Fruit fly (Drosophila melanogaster) whole organism, embryonic: Measurements from ENCODE around the gene CG3301.

Experiments used
- CG10431 ChIP-seq: fragments of 200-800 bp; sonication (Bioruptor generic); optimal IDR thresholded peaks from 3 replicates; lab custom pipeline; 2018; ENCODE audit warnings: missing biosample characterization, mild to moderate bottlenecking, missing genetic modification characterization
- CG13624 ChIP-seq: fragments of 200-800 bp; sonication (Bioruptor generic); optimal IDR thresholded peaks from 2 replicates; lab custom pipeline; 2016; ENCODE audit warnings: missing biosample characterization, missing genetic modification characterization
- CG14710 ChIP-seq: fragments of 200-800 bp; sonication (Bioruptor generic); optimal IDR thresholded peaks from 3 replicates; lab custom pipeline; 2019; ENCODE audit warnings: missing biosample characterization, mild to moderate bottlenecking, missing genetic modification characterization, moderate library complexity
- CG15479 ChIP-seq: fragments of 200-800 bp; sonication (Bioruptor generic); optimal IDR thresholded peaks from 3 replicates; lab custom pipeline; 2019; ENCODE audit warnings: missing biosample characterization, mild to moderate bottlenecking, missing genetic modification characterization, moderate library complexity
- CG1647 ChIP-seq: fragments of 200-800 bp; sonication (Bioruptor generic); optimal IDR thresholded peaks from 3 replicates; lab custom pipeline; 2016; ENCODE audit warnings: missing biosample characterization, missing genetic modification characterization
- CG17612 ChIP-seq: fragments of 200-800 bp; sonication (Bioruptor generic); IDR thresholded peaks from 2 replicates; pipeline ENCODE4 v1.3.6; 2022; ENCODE audit warnings: missing biosample characterization, missing genetic modification characterization
- CG18619 ChIP-seq: fragments of 200-800 bp; sonication (Bioruptor generic); optimal IDR thresholded peaks from 3 replicates; lab custom pipeline; 2017; ENCODE audit warnings: missing biosample characterization, mild to moderate bottlenecking, missing genetic modification characterization
- CG2678 ChIP-seq: fragments of 200-800 bp; sonication (Bioruptor generic); optimal IDR thresholded peaks from 3 replicates; lab custom pipeline; 2019; ENCODE audit warnings: missing biosample characterization, mild to moderate bottlenecking, missing genetic modification characterization, moderate library complexity
- CG30431 ChIP-seq: fragments of 200-800 bp; sonication (Bioruptor generic); optimal IDR thresholded peaks from 2 replicates; lab custom pipeline; 2017; ENCODE audit warnings: missing biosample characterization, missing genetic modification characterization
- CG3065 ChIP-seq: fragments of 200-800 bp; sonication (Bioruptor generic); optimal IDR thresholded peaks from 2 replicates; lab custom pipeline; 2016; ENCODE audit warnings: missing biosample characterization, missing genetic modification characterization
- CG31224 ChIP-seq: fragments of 200-800 bp; sonication (Bioruptor generic); IDR thresholded peaks from 2 replicates; pipeline ENCODE4 v1.3.6; 2022; ENCODE audit warnings: missing biosample characterization, missing genetic modification characterization
- CG31365 ChIP-seq: fragments of 200-800 bp; sonication (Bioruptor generic); optimal IDR thresholded peaks from 2 replicates; lab custom pipeline; 2018; ENCODE audit warnings: missing biosample characterization, mild to moderate bottlenecking, missing genetic modification characterization
- CG31441 ChIP-seq: fragments of 200-800 bp; sonication (Bioruptor generic); IDR thresholded peaks from 2 replicates; pipeline ENCODE4 v1.3.6; 2022; ENCODE audit warnings: missing biosample characterization, missing genetic modification characterization
- CG32767 ChIP-seq: fragments of 200-800 bp; sonication (Bioruptor generic); IDR thresholded peaks from 2 replicates; pipeline ENCODE4 v1.3.6; 2022; ENCODE audit warnings: missing biosample characterization, missing genetic modification characterization
- CG3995 ChIP-seq: fragments of 200-800 bp; sonication (Bioruptor generic); optimal IDR thresholded peaks from 3 replicates; lab custom pipeline; 2016; ENCODE audit warnings: missing biosample characterization, missing genetic modification characterization
- CG43689 ChIP-seq: fragments of 200-800 bp; sonication (Bioruptor generic); IDR thresholded peaks from 2 replicates; pipeline ENCODE4 v1.3.6; 2022; ENCODE audit warnings: missing biosample characterization, missing genetic modification characterization
- CG4404 ChIP-seq: fragments of 200-800 bp; sonication (Bioruptor generic); IDR thresholded peaks from 2 replicates; pipeline ENCODE4 v1.3.6; 2022; ENCODE audit warnings: missing biosample characterization, missing genetic modification characterization
- CG4730 ChIP-seq: fragments of 200-800 bp; sonication (Bioruptor generic); IDR thresholded peaks from 2 replicates; pipeline ENCODE4 v1.3.6; 2022; ENCODE audit warnings: missing biosample characterization, missing genetic modification characterization
- CG7928 ChIP-seq: fragments of 200-800 bp; sonication (Bioruptor generic); optimal IDR thresholded peaks from 2 replicates; lab custom pipeline; 2017; ENCODE audit warnings: missing biosample characterization, mild to moderate bottlenecking, missing genetic modification characterization
- CG9215 ChIP-seq: fragments of 200-800 bp; sonication (Bioruptor generic); IDR thresholded peaks from 2 replicates; pipeline ENCODE4 v1.3.6; 2022; ENCODE audit warnings: missing biosample characterization, missing genetic modification characterization
- Dek ChIP-seq: fragments of 200-800 bp; sonication (Bioruptor generic); optimal IDR thresholded peaks from 3 replicates; lab custom pipeline; 2019; ENCODE audit warnings: missing biosample characterization, mild to moderate bottlenecking, missing genetic modification characterization, moderate library complexity
- Doc2 ChIP-seq: fragments of 200-800 bp; sonication (Bioruptor generic); IDR thresholded peaks from 2 replicates; pipeline ENCODE4 v1.3.6; 2022; ENCODE audit warnings: missing biosample characterization, missing genetic modification characterization
- H2.0 ChIP-seq: fragments of 200-800 bp; sonication (Bioruptor generic); IDR thresholded peaks from 2 replicates; pipeline ENCODE4 v1.3.6; 2022; ENCODE audit warnings: missing biosample characterization, missing genetic modification characterization
- HLH54F ChIP-seq: fragments of 200-800 bp; sonication (Bioruptor generic); optimal IDR thresholded peaks from 3 replicates; lab custom pipeline; 2016; ENCODE audit warnings: missing biosample characterization, missing genetic modification characterization
- Lim3 ChIP-seq: fragments of 200-800 bp; sonication (Bioruptor generic); IDR thresholded peaks from 2 replicates; pipeline ENCODE4 v1.3.6; 2022; ENCODE audit warnings: missing biosample characterization, missing genetic modification characterization
- Med ChIP-seq: fragments of 200-800 bp; sonication (Bioruptor generic); peaks from one replicate; lab custom pipeline; 2016; ENCODE audit warnings: missing biosample characterization, missing genetic modification characterization, mild to moderate bottlenecking, inconsistent platforms, moderate library complexity
- PHDP ChIP-seq: fragments of 200-800 bp; sonication (Bioruptor generic); optimal IDR thresholded peaks from 3 replicates; lab custom pipeline; 2018; ENCODE audit warnings: missing biosample characterization, mild to moderate bottlenecking, missing genetic modification characterization, moderate library complexity
- Stat92E ChIP-seq, 3 experiments: fragments of >200 bp in 2 of 3; fragments of 200-800 bp in 1 of 3; sonication (Bioruptor generic) in 1 of 3; optimal IDR thresholded peaks; 2 replicates each; lab custom pipeline; 2017 to 2019; ENCODE audit warnings: missing biosample characterization in 3 of 3, missing genetic modification characterization in 3 of 3, mild to moderate bottlenecking in 1 of 3, moderate library complexity in 1 of 3
- TFAM ChIP-seq: fragments of 200-800 bp; sonication (Bioruptor generic); optimal IDR thresholded peaks from 2 replicates; lab custom pipeline; 2017; ENCODE audit warnings: missing biosample characterization, missing genetic modification characterization, inconsistent platforms
- Trl ChIP-seq, 3 experiments: fragments of >200 bp in 2 of 3; fragments of 200-800 bp in 1 of 3; sonication (Bioruptor generic) in 1 of 3; optimal IDR thresholded peaks; 2 replicates in 1 of 3; 3 replicates in 2 of 3; lab custom pipeline; 2016 to 2017; ENCODE audit warnings: missing biosample characterization in 1 of 3, missing genetic modification characterization in 1 of 3
- bigmax ChIP-seq: fragments of 200-800 bp; sonication (Bioruptor generic); optimal IDR thresholded peaks from 2 replicates; lab custom pipeline; 2018; ENCODE audit warnings: missing biosample characterization, mild to moderate bottlenecking, missing genetic modification characterization
- crol ChIP-seq: fragments of 200-800 bp; sonication (Bioruptor generic); IDR thresholded peaks from 2 replicates; pipeline ENCODE4 v1.3.6; 2022; ENCODE audit warnings: missing biosample characterization, missing genetic modification characterization
- crp ChIP-seq, 2 experiments: fragments of 200-800 bp; sonication (Bioruptor generic); optimal IDR thresholded peaks; 2 replicates in 1 of 2; 3 replicates in 1 of 2; lab custom pipeline; 2017; ENCODE audit warnings: missing biosample characterization in 2 of 2, missing genetic modification characterization in 2 of 2, mild to moderate bottlenecking in 1 of 2, moderate library complexity in 1 of 2
- dan ChIP-seq: fragments of 200-800 bp; sonication (Bioruptor generic); IDR thresholded peaks from 2 replicates; pipeline ENCODE4 v1.3.6; 2022; ENCODE audit warnings: missing biosample characterization, missing genetic modification characterization
- eyg ChIP-seq: fragments of 200-800 bp; sonication (Bioruptor generic); optimal IDR thresholded peaks from 3 replicates; lab custom pipeline; 2016; ENCODE audit warnings: missing biosample characterization, missing genetic modification characterization
- fu2 ChIP-seq: fragments of 200-800 bp; sonication (Bioruptor generic); optimal IDR thresholded peaks from 2 replicates; lab custom pipeline; 2016; ENCODE audit warnings: missing biosample characterization, missing genetic modification characterization
- gcm ChIP-seq: fragments of 200-800 bp; sonication (Bioruptor generic); optimal IDR thresholded peaks from 2 replicates; lab custom pipeline; 2019; ENCODE audit warnings: missing biosample characterization, mild to moderate bottlenecking, missing genetic modification characterization, moderate library complexity
- gro ChIP-seq: fragments of 200-800 bp; sonication (Bioruptor generic); optimal IDR thresholded peaks from 2 replicates; lab custom pipeline; 2016; ENCODE audit warnings: missing biosample characterization, missing genetic modification characterization
- gsb ChIP-seq: fragments of 200-800 bp; sonication (Bioruptor generic); IDR thresholded peaks from 2 replicates; pipeline ENCODE4 v1.3.6; 2022; ENCODE audit warnings: missing biosample characterization, missing genetic modification characterization
- inv ChIP-seq: fragments of 200-800 bp; sonication (Bioruptor generic); IDR thresholded peaks from 2 replicates; pipeline ENCODE4 v1.3.6; 2022; ENCODE audit warnings: missing biosample characterization, missing genetic modification characterization; ENCODE audit not compliant: partially characterized antibody
- lab ChIP-seq: fragments of 200-800 bp; sonication (Bioruptor generic); optimal IDR thresholded peaks from 3 replicates; lab custom pipeline; 2017; ENCODE audit warnings: missing biosample characterization, missing genetic modification characterization, mild to moderate bottlenecking, moderate library complexity, missing genetic modification reagents
- lmd ChIP-seq: fragments of 200-800 bp; sonication (Bioruptor generic); IDR thresholded peaks from 2 replicates; pipeline ENCODE4 v1.3.6; 2022; ENCODE audit warnings: missing biosample characterization, missing genetic modification characterization
- nerfin-2 ChIP-seq: fragments of 200-800 bp; sonication (Bioruptor generic); IDR thresholded peaks from 2 replicates; pipeline ENCODE4 v1.3.6; 2022; ENCODE audit warnings: missing biosample characterization, missing genetic modification characterization; ENCODE audit not compliant: partially characterized antibody
- odd ChIP-seq: fragments of 200-800 bp; sonication (Bioruptor generic); optimal IDR thresholded peaks from 2 replicates; lab custom pipeline; 2017; ENCODE audit warnings: missing biosample characterization, mild to moderate bottlenecking, missing genetic modification characterization
- phol ChIP-seq: fragments of 200-800 bp; sonication (Bioruptor generic); optimal IDR thresholded peaks from 3 replicates; lab custom pipeline; 2018; ENCODE audit warnings: missing biosample characterization, mild to moderate bottlenecking, missing genetic modification characterization, moderate library complexity
- ro ChIP-seq: fragments of 200-800 bp; sonication (Bioruptor generic); IDR thresholded peaks from 2 replicates; pipeline ENCODE4 v1.3.6; 2022; ENCODE audit warnings: missing biosample characterization, missing genetic modification characterization
- slou ChIP-seq: fragments of 200-800 bp; sonication (Bioruptor generic); optimal IDR thresholded peaks from 3 replicates; lab custom pipeline; 2016; ENCODE audit warnings: missing biosample characterization, missing genetic modification characterization
- sqz ChIP-seq: fragments of 200-800 bp; sonication (Bioruptor generic); optimal IDR thresholded peaks from 3 replicates; lab custom pipeline; 2018; ENCODE audit warnings: missing biosample characterization, mild to moderate bottlenecking, missing genetic modification characterization
- tgo ChIP-seq: fragments of 200-800 bp; sonication (Bioruptor generic); IDR thresholded peaks from 3 replicates; pipeline ENCODE4 v1.3.6; 2022; ENCODE audit warnings: missing biosample characterization, missing genetic modification characterization
- unpg ChIP-seq: fragments of 200-800 bp; sonication (Bioruptor generic); optimal IDR thresholded peaks from 3 replicates; lab custom pipeline; 2018; ENCODE audit warnings: missing biosample characterization, mild to moderate bottlenecking, missing genetic modification characterization, moderate library complexity

Gene CG3301

dm6 chr3R:21263177-21263576 is 12.9 kb downstream of the CG3301 start (continued):
- peak; percentile 48 for TF ChIP-seq unpg (GFP tag; lab: Kevin White, UChicago)
- peak; percentile 9 for TF ChIP-seq CG10431 (GFP tag; lab: Kevin White, UChicago)
- no peak for TF ChIP-seq HLH54F
- TF ChIP-seq Dek (tag; lab: Kevin White, UChicago) = no peak
- peak; percentile 60; the same call in 1 of the 2 replicates for TF ChIP-seq CG32767 (GFP tag; lab: Robert Waterston, UW)
- no peak for TF ChIP-seq CG15479
- TF ChIP-seq CG31441 = 0 out of 2 replicates have a peak, but pooled peaks have one; percentile 11
- no peak for TF ChIP-seq crp (GFP tag; optimal IDR thresholded peaks at IDR 0.05; lab: Kevin White, UChicago)
- no peak for TF ChIP-seq CG9215 (GFP tag; lab: Robert Waterston, UW)
- TF ChIP-seq CG3995 = no peak
- TF ChIP-seq crol = no peak
- no peak for TF ChIP-seq Doc2 (GFP tag; lab: Robert Waterston, UW)
- TF ChIP-seq CG31224 (GFP tag; lab: Robert Waterston, UW) = no peak
- peak; percentile 51 for TF ChIP-seq lab (GFP tag; lab: Kevin White, UChicago)
- no peak for TF ChIP-seq dan
- peak; percentile 27; the same call in 1 of the 2 replicates for TF ChIP-seq lmd (GFP tag; lab: Robert Waterston, UW)
- peak; percentile 32 for TF ChIP-seq gcm (GFP tag; lab: Kevin White, UChicago)
- TF ChIP-seq CG1647 (GFP tag; lab: Kevin White, UChicago) = no peak
- TF ChIP-seq ro (GFP tag; lab: Robert Waterston, UW) = no peak
- no peak for TF ChIP-seq nerfin-2 (GFP tag; lab: Robert Waterston, UW)
- no peak for TF ChIP-seq Lim3 (GFP tag; lab: Robert Waterston, UW)
- TF ChIP-seq tgo (GFP tag; lab: Robert Waterston, UW) = no peak
- TF ChIP-seq TFAM (GFP tag; lab: Kevin White, UChicago) = no peak
- no peak for TF ChIP-seq bigmax (GFP tag; lab: Kevin White, UChicago)
- peak; percentile 13 for TF ChIP-seq CG2678
- TF ChIP-seq slou (GFP tag; lab: Kevin White, UChicago) = no peak
- 0 out of 2 replicates have a peak, but pooled peaks have one; percentile 18 for TF ChIP-seq CG17612 (GFP tag; lab: Robert Waterston, UW)
- no peak for TF ChIP-seq fu2 (GFP tag; lab: Kevin White, UChicago)
- TF ChIP-seq sqz (GFP tag; lab: Kevin White, UChicago) = no peak
- TF ChIP-seq Stat92E (GFP tag; optimal IDR thresholded peaks at IDR 0.05; lab: Kevin White, UChicago) = no peak
- TF ChIP-seq Med (GFP tag; lab: Kevin White, UChicago) = peak; percentile 91
- no peak for TF ChIP-seq CG30431
- peak; percentile 31 for TF ChIP-seq odd (GFP tag; lab: Kevin White, UChicago)
- peak; percentile 33; the same call in 1 of the 2 replicates for TF ChIP-seq H2.0
- TF ChIP-seq CG4730 (GFP tag; lab: Robert Waterston, UW) = no peak; the same call in 1 of the 2 replicates
- TF ChIP-seq CG7928 (GFP tag; lab: Kevin White, UChicago) = no peak
- no peak for TF ChIP-seq inv (GFP tag; lab: Robert Waterston, UW)
- TF ChIP-seq gsb = peak; percentile 38; the same call in 1 of the 2 replicates
- TF ChIP-seq CG4404 (GFP tag; lab: Robert Waterston, UW) = no peak
- peak; percentile 12 for TF ChIP-seq CG14710 (tag; lab: Kevin White, UChicago)
- no peak for TF ChIP-seq CG13624 (GFP tag; lab: Kevin White, UChicago)
- no peak for TF ChIP-seq Trl (optimal IDR thresholded peaks at IDR 0.05; lab: Kevin White, UChicago)
- no peak for TF ChIP-seq Trl (GFP tag; optimal IDR thresholded peaks at IDR 0.05; lab: Kevin White, UChicago)
- TF ChIP-seq gro (GFP tag; lab: Kevin White, UChicago) = no peak
- no peak for TF ChIP-seq CG31365
- TF ChIP-seq phol = peak; percentile 75
- peak; percentile 51 for TF ChIP-seq PHDP (tag; lab: Kevin White, UChicago)
- no peak for TF ChIP-seq eyg (GFP tag; lab: Kevin White, UChicago)
- no peak for TF ChIP-seq CG3065 (GFP tag; lab: Kevin White, UChicago)
- peak; percentile 35; the same call in 1 of the 2 replicates for TF ChIP-seq CG43689 (GFP tag; lab: Robert Waterston, UW)
- peak; percentile 36 for TF ChIP-seq CG18619 (GFP tag; lab: Kevin White, UChicago)
